Fruit fly (Drosophila melanogaster) whole organism, embryonic: ENCODE results near the gene brat.
A peak's percentile ranks its signal among the peaks of the same experiment; 100 is the strongest.

Source experiments
- Bgb ChIP-seq: fragments of 200-800 bp; sonication (Bioruptor generic); IDR thresholded peaks from 2 replicates; pipeline ENCODE4 v1.3.6; 2022; ENCODE audit warnings: missing biosample characterization, missing genetic modification characterization; ENCODE audit not compliant: partially characterized antibody
- CG1024 ChIP-seq: fragments of 200-800 bp; sonication (Bioruptor generic); IDR thresholded peaks from 2 replicates; pipeline ENCODE4 v1.3.6; 2022; ENCODE audit warnings: missing biosample characterization, missing genetic modification characterization
- CG10565 ChIP-seq: fragments of 200-800 bp; sonication (Bioruptor generic); optimal IDR thresholded peaks from 3 replicates; lab custom pipeline; 2016; ENCODE audit warnings: missing biosample characterization, mild to moderate bottlenecking, missing genetic modification characterization
- CG10654 ChIP-seq: fragments of 200-800 bp; sonication (Bioruptor generic); optimal IDR thresholded peaks from 2 replicates; lab custom pipeline; 2016; ENCODE audit warnings: missing biosample characterization, missing genetic modification characterization
- CG11398 ChIP-seq: fragments of 200-800 bp; sonication (Bioruptor generic); optimal IDR thresholded peaks from 2 replicates; lab custom pipeline; 2016; ENCODE audit warnings: missing biosample characterization, missing genetic modification characterization
- CG12659 ChIP-seq: fragments of 200-800 bp; sonication (Bioruptor generic); optimal IDR thresholded peaks from 3 replicates; lab custom pipeline; 2017; ENCODE audit warnings: mild to moderate bottlenecking, missing biosample characterization, missing genetic modification reagents, missing genetic modification characterization
- CG12744 ChIP-seq: fragments of 200-800 bp; sonication (Bioruptor generic); optimal IDR thresholded peaks from 2 replicates; lab custom pipeline; 2016; ENCODE audit warnings: missing biosample characterization, missing genetic modification characterization
- CG14050 ChIP-seq: fragments of 200-800 bp; sonication (Bioruptor generic); IDR thresholded peaks from 3 replicates; pipeline ENCODE4 v1.3.6; 2022; ENCODE audit warnings: missing biosample characterization, missing genetic modification characterization
- CG14710 ChIP-seq: fragments of 200-800 bp; sonication (Bioruptor generic); optimal IDR thresholded peaks from 3 replicates; lab custom pipeline; 2019; ENCODE audit warnings: missing biosample characterization, mild to moderate bottlenecking, missing genetic modification characterization, moderate library complexity
- CG14965 ChIP-seq: fragments of 200-800 bp; sonication (Bioruptor generic); optimal IDR thresholded peaks from 2 replicates; lab custom pipeline; 2016; ENCODE audit warnings: missing biosample characterization, missing genetic modification characterization, borderline replicate concordance
- CG1647 ChIP-seq: fragments of 200-800 bp; sonication (Bioruptor generic); optimal IDR thresholded peaks from 3 replicates; lab custom pipeline; 2016; ENCODE audit warnings: missing biosample characterization, missing genetic modification characterization
- CG16813 ChIP-seq: fragments of 200-800 bp; sonication (Bioruptor generic); IDR thresholded peaks from 3 replicates; pipeline ENCODE4 v1.3.6; 2022; ENCODE audit warnings: missing biosample characterization, missing genetic modification characterization; ENCODE audit not compliant: partially characterized antibody
- CG16863 ChIP-seq: fragments of 200-800 bp; sonication (Bioruptor generic); optimal IDR thresholded peaks from 3 replicates; lab custom pipeline; 2016; ENCODE audit warnings: missing biosample characterization, missing genetic modification characterization
- CG2116 ChIP-seq: fragments of 200-800 bp; sonication (Bioruptor generic); optimal IDR thresholded peaks from 3 replicates; lab custom pipeline; 2018; ENCODE audit warnings: missing biosample characterization, mild to moderate bottlenecking, missing genetic modification characterization
- CG2712 ChIP-seq: fragments of 200-800 bp; optimal IDR thresholded peaks from 3 replicates; lab custom pipeline; 2019; ENCODE audit warnings: missing biosample characterization, mild to moderate bottlenecking, missing genetic modification characterization, moderate library complexity
- CG30403 ChIP-seq: fragments of 200-800 bp; sonication (Bioruptor generic); optimal IDR thresholded peaks from 3 replicates; lab custom pipeline; 2016; ENCODE audit warnings: missing biosample characterization, missing genetic modification characterization
- CG31365 ChIP-seq: fragments of 200-800 bp; sonication (Bioruptor generic); optimal IDR thresholded peaks from 2 replicates; lab custom pipeline; 2018; ENCODE audit warnings: missing biosample characterization, mild to moderate bottlenecking, missing genetic modification characterization
- CG3407 ChIP-seq: fragments of 200-800 bp; sonication (Bioruptor generic); optimal IDR thresholded peaks from 2 replicates; lab custom pipeline; 2018; ENCODE audit warnings: missing biosample characterization, mild to moderate bottlenecking, missing genetic modification characterization
- CG34224 ChIP-seq: fragments of 200-800 bp; sonication (Bioruptor generic); IDR thresholded peaks from 3 replicates; pipeline ENCODE4 v1.3.6; 2022; ENCODE audit warnings: missing biosample characterization, missing genetic modification characterization; ENCODE audit not compliant: partially characterized antibody
- CG7745 ChIP-seq: fragments of 200-800 bp; sonication (Bioruptor generic); optimal IDR thresholded peaks from 2 replicates; lab custom pipeline; 2018; ENCODE audit warnings: missing biosample characterization, mild to moderate bottlenecking, missing genetic modification characterization, moderate library complexity
- CG9727 ChIP-seq: fragments of 200-800 bp; sonication (Bioruptor generic); optimal IDR thresholded peaks from 3 replicates; lab custom pipeline; 2017; ENCODE audit warnings: missing biosample characterization, mild to moderate bottlenecking, missing genetic modification characterization
- CG9817 ChIP-seq: fragments of 200-800 bp; sonication (Bioruptor generic); optimal IDR thresholded peaks from 2 replicates; lab custom pipeline; 2018; ENCODE audit warnings: missing biosample characterization, mild to moderate bottlenecking, missing genetic modification characterization, moderate library complexity
- CoRest ChIP-seq: fragments of 200-800 bp; sonication (Bioruptor generic); optimal IDR thresholded peaks from 3 replicates; lab custom pipeline; 2018; ENCODE audit warnings: missing biosample characterization, mild to moderate bottlenecking, missing genetic modification characterization, moderate library complexity
- Dll ChIP-seq: fragments of 200-800 bp; sonication (Bioruptor generic); IDR thresholded peaks from 4 replicates; pipeline ENCODE4 v1.3.6; 2022; ENCODE audit warnings: missing biosample characterization, missing genetic modification characterization; ENCODE audit not compliant: partially characterized antibody
- Dref ChIP-seq: fragments of 200-800 bp; sonication (Bioruptor generic); IDR thresholded peaks from 2 replicates; pipeline ENCODE4 v1.3.6; 2022; ENCODE audit warnings: missing biosample characterization, missing genetic modification characterization
- Elba2 ChIP-seq: fragments of 200-800 bp; sonication (Bioruptor generic); optimal IDR thresholded peaks from 3 replicates; lab custom pipeline; 2016; ENCODE audit warnings: missing biosample characterization, missing genetic modification characterization
- Fer2 ChIP-seq: fragments of 200-800 bp; sonication (Bioruptor generic); optimal IDR thresholded peaks from 2 replicates; lab custom pipeline; 2018; ENCODE audit warnings: missing biosample characterization, mild to moderate bottlenecking, missing genetic modification characterization, moderate library complexity
- GATAe ChIP-seq: fragments of 200-800 bp; sonication (Bioruptor generic); conservative IDR thresholded peaks from 2 replicates; pipeline ENCODE4 v1.3.6; 2022; ENCODE audit warnings: missing biosample characterization, missing genetic modification characterization
- HLH4C ChIP-seq: fragments of 200-800 bp; sonication (Bioruptor generic); IDR thresholded peaks from 3 replicates; pipeline ENCODE4 v1.3.6; 2022; ENCODE audit warnings: missing biosample characterization, missing genetic modification characterization; ENCODE audit not compliant: partially characterized antibody
- Hr51 ChIP-seq, 2 experiments: fragments of 200-800 bp; sonication (Bioruptor generic); optimal IDR thresholded peaks; 2 replicates in 1 of 2; 3 replicates in 1 of 2; lab custom pipeline; 2016 to 2018; ENCODE audit warnings: missing biosample characterization in 2 of 2, missing genetic modification characterization in 2 of 2, mild to moderate bottlenecking in 1 of 2, moderate library complexity in 1 of 2
- NC2α ChIP-seq: fragments of 200-800 bp; sonication (Bioruptor generic); optimal IDR thresholded peaks from 2 replicates; lab custom pipeline; 2016; ENCODE audit warnings: missing biosample characterization, missing genetic modification characterization
- Optix ChIP-seq: fragments of 200-800 bp; sonication (Bioruptor generic); IDR thresholded peaks from 3 replicates; pipeline ENCODE4 v1.3.6; 2022; ENCODE audit warnings: missing biosample characterization, missing genetic modification characterization
- Xbp1 ChIP-seq: fragments of 200-800 bp; sonication (Bioruptor generic); optimal IDR thresholded peaks from 3 replicates; lab custom pipeline; 2016; ENCODE audit warnings: missing biosample characterization, mild to moderate bottlenecking, missing genetic modification characterization
- al ChIP-seq: fragments of 200-800 bp; sonication (Bioruptor generic); IDR thresholded peaks from 2 replicates; pipeline ENCODE4 v1.3.6; 2022; ENCODE audit warnings: missing biosample characterization, missing genetic modification characterization
- amos ChIP-seq: fragments of 200-800 bp; sonication (Bioruptor generic); IDR thresholded peaks from 2 replicates; pipeline ENCODE4 v1.3.6; 2022; ENCODE audit warnings: missing biosample characterization, missing genetic modification characterization; ENCODE audit not compliant: partially characterized antibody
- croc ChIP-seq: fragments of 200-800 bp; sonication (Bioruptor generic); conservative IDR thresholded peaks from 3 replicates; pipeline ENCODE4 v1.3.6; 2022; ENCODE audit warnings: missing biosample characterization, missing genetic modification characterization
- disco-r ChIP-seq: fragments of 200-800 bp; sonication (Bioruptor generic); optimal IDR thresholded peaks from 2 replicates; lab custom pipeline; 2016; ENCODE audit warnings: missing biosample characterization, missing genetic modification characterization
- exex ChIP-seq: fragments of 200-800 bp; sonication (Bioruptor generic); optimal IDR thresholded peaks from 4 replicates; lab custom pipeline; 2018; ENCODE audit warnings: missing biosample characterization, mild to moderate bottlenecking, missing genetic modification characterization, moderate library complexity
- gce ChIP-seq: fragments of 200-800 bp; sonication (Bioruptor generic); IDR thresholded peaks from 3 replicates; pipeline ENCODE4 v1.3.6; 2022; ENCODE audit warnings: missing biosample characterization, missing genetic modification characterization
- insv ChIP-seq, 2 experiments: fragments of 200-800 bp; sonication (Bioruptor generic); optimal IDR thresholded peaks; 3 replicates each; lab custom pipeline; 2016 to 2018; ENCODE audit warnings: missing biosample characterization in 2 of 2, missing genetic modification characterization in 2 of 2
- inv ChIP-seq: fragments of 200-800 bp; sonication (Bioruptor generic); IDR thresholded peaks from 2 replicates; pipeline ENCODE4 v1.3.6; 2022; ENCODE audit warnings: missing biosample characterization, missing genetic modification characterization; ENCODE audit not compliant: partially characterized antibody
- mld ChIP-seq: fragments of 200-800 bp; sonication (Bioruptor generic); IDR thresholded peaks from 3 replicates; pipeline ENCODE4 v1.3.6; 2022; ENCODE audit warnings: missing biosample characterization, missing genetic modification characterization; ENCODE audit not compliant: partially characterized antibody
- pum ChIP-seq: fragments of 200-800 bp; sonication (Bioruptor generic); optimal IDR thresholded peaks from 2 replicates; lab custom pipeline; 2016; ENCODE audit warnings: missing biosample characterization, missing genetic modification characterization
- pzg ChIP-seq: fragments of 200-800 bp; sonication (Bioruptor generic); optimal IDR thresholded peaks from 3 replicates; lab custom pipeline; 2018; ENCODE audit warnings: missing biosample characterization, mild to moderate bottlenecking, missing genetic modification characterization, moderate library complexity
- sim ChIP-seq: fragments of 200-800 bp; sonication (Bioruptor generic); IDR thresholded peaks from 2 replicates; pipeline ENCODE4 v1.3.6; 2022; ENCODE audit warnings: missing biosample characterization, missing genetic modification characterization
- sr ChIP-seq: fragments of 200-800 bp; sonication (Bioruptor generic); IDR thresholded peaks from 3 replicates; pipeline ENCODE4 v1.3.6; 2022; ENCODE audit warnings: missing biosample characterization, missing genetic modification characterization
- ttk ChIP-seq: fragments of 200-800 bp; sonication (Bioruptor generic); IDR thresholded peaks from 2 replicates; pipeline ENCODE4 v2.1.2; 2022; ENCODE audit warnings: missing biosample characterization, missing genetic modification characterization
- vnd ChIP-seq: fragments of 200-800 bp; sonication (Bioruptor generic); IDR thresholded peaks from 3 replicates; pipeline ENCODE4 v1.3.6; 2022; ENCODE audit warnings: missing biosample characterization, missing genetic modification characterization; ENCODE audit not compliant: partially characterized antibody
- zfh1 ChIP-seq: fragments of 200-800 bp; sonication (Bioruptor generic); IDR thresholded peaks from 3 replicates; pipeline ENCODE4 v1.3.6; 2022; ENCODE audit warnings: missing biosample characterization, missing genetic modification characterization

The brat gene

DNA sequence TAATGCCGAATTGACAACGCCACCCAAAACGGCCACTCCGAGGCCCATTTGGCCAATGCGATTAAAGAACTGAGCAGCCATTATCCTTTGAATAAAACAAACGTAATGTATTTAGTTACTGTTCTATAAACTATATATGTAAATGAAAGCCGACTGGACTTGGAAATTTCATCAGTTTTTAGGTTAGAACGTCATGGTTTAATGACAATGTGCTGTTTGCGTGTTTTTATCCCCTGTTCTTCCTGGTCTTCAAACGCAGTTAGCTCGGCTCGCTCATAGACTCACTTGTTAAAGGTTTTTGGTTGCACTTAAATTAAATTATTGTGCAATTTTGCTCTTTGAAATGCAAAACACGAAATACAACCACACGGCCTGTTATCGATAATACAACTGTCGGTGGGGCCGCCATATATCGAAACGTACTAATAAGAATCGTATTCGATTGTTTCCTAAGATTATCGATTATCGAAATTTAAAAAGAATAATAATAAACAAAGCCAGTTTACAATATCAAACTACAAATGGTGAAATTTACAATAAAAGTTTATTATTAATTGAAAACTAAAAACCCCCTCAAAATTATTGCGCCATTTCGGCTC lies 10.0 kb upstream of the brat start, which contains the start of gene Phb1 (continued):
- no peak for TF ChIP-seq sr (GFP tag; lab: Robert Waterston, UW)
- no peak for TF ChIP-seq CG9727 (GFP tag; lab: Kevin White, UChicago)
- no peak for TF ChIP-seq CG11398 (GFP tag; lab: Kevin White, UChicago)
- peak; percentile 45 for TF ChIP-seq pzg (GFP tag; lab: Kevin White, UChicago)
- peak; percentile 20 for TF ChIP-seq CG12659 (GFP tag; lab: Kevin White, UChicago)
- no peak for TF ChIP-seq CG9817 (tag; lab: Kevin White, UChicago)
- no peak for TF ChIP-seq CG30403 (GFP tag; lab: Kevin White, UChicago)
- peak; percentile 82 for TF ChIP-seq CG2116 (GFP tag; lab: Kevin White, UChicago)
- no peak for TF ChIP-seq CG10654 (GFP tag; lab: Kevin White, UChicago)
- TF ChIP-seq Bgb (GFP tag; lab: Robert Waterston, UW) = peak; percentile 87
- TF ChIP-seq CG16863 (GFP tag; lab: Kevin White, UChicago) = no peak
- no peak for TF ChIP-seq CG14965
- peak; percentile 87 for TF ChIP-seq vnd (GFP tag; lab: Robert Waterston, UW)
- TF ChIP-seq Optix = no peak
- TF ChIP-seq CG34224 (GFP tag; lab: Robert Waterston, UW) = peak; percentile 94
- no peak for TF ChIP-seq al (GFP tag; lab: Robert Waterston, UW)
- no peak for TF ChIP-seq CG1024
- peak; percentile 89 for TF ChIP-seq Dref
- TF ChIP-seq CG31365 = no peak
- TF ChIP-seq disco-r (GFP tag; lab: Kevin White, UChicago) = no peak
- TF ChIP-seq pum (GFP tag; lab: Kevin White, UChicago) = no peak
- peak; percentile 85 for TF ChIP-seq Dll (GFP tag; lab: Robert Waterston, UW)
- no peak for TF ChIP-seq gce
- TF ChIP-seq croc (GFP tag; lab: Robert Waterston, UW) = no peak
- TF ChIP-seq Xbp1 (GFP tag; lab: Kevin White, UChicago) = no peak
- peak; percentile 8 for TF ChIP-seq CG2712 (tag; lab: Kevin White, UChicago)
- no peak for TF ChIP-seq Elba2 (GFP tag; lab: Kevin White, UChicago)
- no peak for TF ChIP-seq NC2α (GFP tag; lab: Kevin White, UChicago)
- no peak for TF ChIP-seq Fer2 (tag; lab: Kevin White, UChicago)
- TF ChIP-seq CG7745 (tag; lab: Kevin White, UChicago) = no peak
- TF ChIP-seq CoRest (tag; lab: Kevin White, UChicago) = no peak
- TF ChIP-seq HLH4C = peak; percentile 98
- no peak for TF ChIP-seq CG12744 (GFP tag; lab: Kevin White, UChicago)
- TF ChIP-seq exex (tag; lab: Kevin White, UChicago) = no peak
- no peak for TF ChIP-seq CG10565
- no peak for TF ChIP-seq zfh1
- no peak for TF ChIP-seq CG1647 (GFP tag; lab: Kevin White, UChicago)
- peak; percentile 93 for TF ChIP-seq mld (GFP tag; lab: Robert Waterston, UW)
- TF ChIP-seq insv (GFP tag; optimal IDR thresholded peaks at IDR 0.05; lab: Kevin White, UChicago) = peak in 1 of 2 experiments; percentile 87
- no peak for TF ChIP-seq CG14050 (GFP tag; lab: Robert Waterston, UW)
- TF ChIP-seq sim (GFP tag; lab: Robert Waterston, UW) = no peak
- TF ChIP-seq GATAe (GFP tag; lab: Robert Waterston, UW) = no peak
- peak; percentile 16 for TF ChIP-seq CG14710 (tag; lab: Kevin White, UChicago)
- TF ChIP-seq ttk = no peak
- peak; percentile 78; the same call in 1 of the 2 replicates for TF ChIP-seq amos (GFP tag; lab: Robert Waterston, UW)
- peak; percentile 84 for TF ChIP-seq CG16813
- TF ChIP-seq inv (GFP tag; lab: Robert Waterston, UW) = peak; percentile 74
- TF ChIP-seq Hr51 (GFP tag; optimal IDR thresholded peaks at IDR 0.05; lab: Kevin White, UChicago) = no peak
- no peak for TF ChIP-seq CG3407 (GFP tag; lab: Kevin White, UChicago)
